Fruit fly (Drosophila melanogaster): ENCODE measurements around the gene CG8478.

Gene CG8478

DNA sequence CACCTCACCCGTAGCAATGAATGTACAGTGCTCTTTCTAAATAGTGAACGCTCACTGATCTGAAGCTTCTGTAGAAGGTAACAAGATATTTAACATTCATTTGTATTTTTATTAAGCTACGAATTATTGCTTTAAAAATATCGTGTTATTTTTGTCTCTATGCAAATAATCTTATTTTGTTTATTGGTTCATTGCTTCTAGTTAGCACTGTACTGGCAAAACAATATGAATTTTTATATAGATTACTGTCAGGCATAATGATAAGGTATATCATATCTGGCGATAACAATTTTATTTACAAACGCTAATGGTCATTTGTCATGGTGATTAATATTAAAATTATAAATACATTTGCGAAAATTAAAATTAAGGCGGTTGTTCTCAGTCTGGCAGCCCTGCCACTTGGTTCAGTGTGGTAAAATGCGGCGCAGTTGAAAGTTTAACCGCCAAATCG lies 8.1 kb downstream of the CG8478 start, which contains the start of gene CG9471 (continued):
- peak; percentile 96 for TF ChIP-seq lbe (GFP tag; optimal IDR thresholded peaks at IDR 0.05)
- TF ChIP-seq CG13775 (GFP tag; optimal IDR thresholded peaks at IDR 0.05): peak; percentile 91
- TF ChIP-seq Rx (GFP tag; IDR thresholded peaks at IDR 0.05): peak; percentile 90
- TF ChIP-seq CG17612 (GFP tag; IDR thresholded peaks at IDR 0.05): peak; percentile 78
- peak; percentile 88 for TF ChIP-seq zen (tag; optimal IDR thresholded peaks at IDR 0.05)
- TF ChIP-seq bigmax (GFP tag; optimal IDR thresholded peaks at IDR 0.05): peak; percentile 1
- TF ChIP-seq CG10366 (GFP tag; IDR thresholded peaks at IDR 0.05): peak; percentile 93
- no peak for TF ChIP-seq prd (optimal IDR thresholded peaks at IDR 0.05)
- peak; percentile 96 for TF ChIP-seq prd (GFP tag; IDR thresholded peaks at IDR 0.05)
- TF ChIP-seq CG16813 (GFP tag; IDR thresholded peaks at IDR 0.05; ENCODE audit: partially characterized antibody): 0 out of 3 replicates have a peak, but pooled peaks have one; percentile 24
- TF ChIP-seq yki (optimal IDR thresholded peaks at IDR 0.05): no peak
- TF ChIP-seq Jarid2 (GFP tag; optimal IDR thresholded peaks at IDR 0.05): peak; percentile 62
- TF ChIP-seq ems (GFP tag; optimal IDR thresholded peaks at IDR 0.05): peak; percentile 85
- 0 out of 3 replicates have a peak, but pooled peaks have one; percentile 52 for TF ChIP-seq CG2199 (GFP tag; IDR thresholded peaks at IDR 0.05)
- peak; percentile 49 for TF ChIP-seq Sry-δ (GFP tag; optimal IDR thresholded peaks at IDR 0.05)
- peak; percentile 57 for TF ChIP-seq CG31388 (GFP tag; optimal IDR thresholded peaks at IDR 0.05)
- TF ChIP-seq CG2875 (GFP tag; optimal IDR thresholded peaks at IDR 0.05): peak; percentile 78
- peak; percentile 72 for TF ChIP-seq en (GFP tag; optimal IDR thresholded peaks at IDR 0.05)
- peak; percentile 83 for TF ChIP-seq CG4328 (GFP tag; optimal IDR thresholded peaks at IDR 0.05)
- TF ChIP-seq Nf-YA (GFP tag; IDR thresholded peaks at IDR 0.05): peak; percentile 88
- TF ChIP-seq MTF-1 (GFP tag; optimal IDR thresholded peaks at IDR 0.05; ENCODE audit: borderline replicate concordance): peak; percentile 64
- TF ChIP-seq CG5953 (GFP tag; IDR thresholded peaks at IDR 0.05): peak; percentile 83
- peak; percentile 95 for TF ChIP-seq mam (GFP tag; optimal IDR thresholded peaks at IDR 0.05)
- peak; percentile 89 for TF ChIP-seq NC2β (GFP tag; optimal IDR thresholded peaks at IDR 0.05)
- TF ChIP-seq bowl (GFP tag; IDR thresholded peaks at IDR 0.05): peak; percentile 85
- peak; percentile 88 for TF ChIP-seq Taf1 (GFP tag; IDR thresholded peaks at IDR 0.05)
- peak; percentile 84 for TF ChIP-seq CG11696 (GFP tag; IDR thresholded peaks at IDR 0.05)
- TF ChIP-seq Blimp-1 (GFP tag; optimal IDR thresholded peaks at IDR 0.05): peak; percentile 89
- peak; percentile 84 for TF ChIP-seq so (GFP tag; IDR thresholded peaks at IDR 0.05)
- no peak for TF ChIP-seq CG6791 (GFP tag; IDR thresholded peaks at IDR 0.05; ENCODE audit: partially characterized antibody)
- TF ChIP-seq CG11723 (GFP tag; optimal IDR thresholded peaks at IDR 0.05): peak; percentile 84
- TF ChIP-seq CG17802 (tag; optimal IDR thresholded peaks at IDR 0.05): peak; percentile 50
- peak; percentile 70 for TF ChIP-seq Ets97D (GFP tag; optimal IDR thresholded peaks at IDR 0.05)
- peak; percentile 87 for TF ChIP-seq pho (GFP tag; optimal IDR thresholded peaks at IDR 0.05)
- peak; percentile 86 for TF ChIP-seq CG43689 (GFP tag; IDR thresholded peaks at IDR 0.05)
- peak; percentile 7 for TF ChIP-seq sima (GFP tag; optimal IDR thresholded peaks at IDR 0.05)
- TF ChIP-seq CG12299 (tag; optimal IDR thresholded peaks at IDR 0.05): peak; percentile 92
- peak; percentile 79 for TF ChIP-seq CG9876 (GFP tag; optimal IDR thresholded peaks at IDR 0.05)
- peak; percentile 79 for TF ChIP-seq MBD-R2 (GFP tag; IDR thresholded peaks at IDR 0.05)
- TF ChIP-seq Oli (tag; optimal IDR thresholded peaks at IDR 0.05): peak; percentile 89
- TF ChIP-seq Poxn (GFP tag; IDR thresholded peaks at IDR 0.05): peak; percentile 73
- TF ChIP-seq Dbx (GFP tag; IDR thresholded peaks at IDR 0.05): peak; percentile 91
- TF ChIP-seq CG17568 (GFP tag; optimal IDR thresholded peaks at IDR 0.05): no peak
- TF ChIP-seq pzg (GFP tag; optimal IDR thresholded peaks at IDR 0.05): peak; percentile 54
- TF ChIP-seq HHEX (GFP tag; optimal IDR thresholded peaks at IDR 0.05): peak; percentile 93
- peak; percentile 91 for TF ChIP-seq sug (tag; optimal IDR thresholded peaks at IDR 0.05)
- TF ChIP-seq CG16815 (GFP tag; optimal IDR thresholded peaks at IDR 0.05): peak; percentile 87
- TF ChIP-seq CG2712 (tag; optimal IDR thresholded peaks at IDR 0.05): peak; percentile 92
- TF ChIP-seq Ptx1 (GFP tag; IDR thresholded peaks at IDR 0.05): peak; percentile 96
- TF ChIP-seq Dip2 (GFP tag; IDR thresholded peaks at IDR 0.05): peak; percentile 25; the same call in 1 of the 2 replicates
- TF ChIP-seq slbo (GFP tag; IDR thresholded peaks at IDR 0.05): peak; percentile 96
- TF ChIP-seq CG12744 (GFP tag; optimal IDR thresholded peaks at IDR 0.05): peak; percentile 83

Data from whole organism, embryonic.